Worm (Caenorhabditis elegans) whole organism, L1 larva: ENCODE data around the gene F26F12.4.

ENCODE experiments used
- C16A3.4 ChIP-seq: fragments of 150-350 bp; optimal IDR thresholded peaks from 2 replicates; lab custom pipeline; 2014; ENCODE audit warnings: missing biosample characterization, missing genetic modification characterization
- aha-1 ChIP-seq: fragments of 150-350 bp; optimal IDR thresholded peaks from 2 replicates; lab custom pipeline; 2014; ENCODE audit warnings: missing biosample characterization, missing genetic modification characterization
- ama-1 ChIP-seq: fragments of 150-350 bp; optimal IDR thresholded peaks from 2 replicates; lab custom pipeline; 2014
- blmp-1 ChIP-seq: fragments of 150-350 bp; optimal IDR thresholded peaks from 2 replicates; lab custom pipeline; 2014; ENCODE audit warnings: missing biosample characterization, missing genetic modification characterization
- ceh-8 ChIP-seq: fragments of 200-800 bp; sonication (Bioruptor generic); optimal IDR thresholded peaks from 2 replicates; lab custom pipeline; 2018; ENCODE audit warnings: mild to moderate bottlenecking, missing genetic modification characterization, moderate library complexity, missing compliant biosample characterization
- ceh-82 ChIP-seq, 3 experiments: fragments of 150-350 bp in 1 of 3; sonication (generic microtip) in 2 of 3; optimal IDR thresholded peaks; 2 replicates each; lab custom pipeline; 2014 to 2017; ENCODE audit warnings: missing biosample characterization in 3 of 3, missing genetic modification characterization in 3 of 3
- ceh-88 ChIP-seq: fragments of 200-800 bp; sonication (Bioruptor generic); IDR thresholded peaks from 2 replicates; pipeline ENCODE4 v1.3.6; 2022; ENCODE audit warnings: missing genetic modification characterization, missing compliant biosample characterization
- dsc-1 ChIP-seq: sonication (generic microtip); optimal IDR thresholded peaks from 2 replicates; lab custom pipeline; 2016; ENCODE audit warnings: mild to moderate bottlenecking, missing genetic modification characterization, missing compliant biosample characterization
- efl-1 ChIP-seq, 4 experiments: fragments of 150-350 bp; optimal IDR thresholded peaks in 3 of 4; peaks in 1 of 4; 1 replicate in 1 of 4; 2 replicates in 3 of 4; lab custom pipeline; 2014; ENCODE audit warnings: missing biosample characterization in 2 of 4, missing genetic modification characterization in 2 of 4, missing genetic modification reagents in 2 of 4
- elt-2 ChIP-seq: sonication (generic microtip); optimal IDR thresholded peaks from 2 replicates; lab custom pipeline; 2016; ENCODE audit warnings: missing genetic modification characterization, mild to moderate bottlenecking, inconsistent platforms, missing compliant biosample characterization, missing genetic modification reagents
- fkh-10 ChIP-seq: sonication (generic microtip); optimal IDR thresholded peaks from 2 replicates; lab custom pipeline; 2017; ENCODE audit warnings: missing biosample characterization, missing genetic modification reagents, missing genetic modification characterization
- fos-1 ChIP-seq: fragments of 150-350 bp; optimal IDR thresholded peaks from 2 replicates; lab custom pipeline; 2014; ENCODE audit warnings: missing biosample characterization, missing genetic modification characterization
- grh-1 ChIP-seq: fragments of 200-800 bp; sonication (Bioruptor generic); IDR thresholded peaks from 2 replicates; pipeline ENCODE4 v1.3.6; 2022; ENCODE audit warnings: missing genetic modification reagents, missing genetic modification characterization, missing compliant biosample characterization
- hlh-17 ChIP-seq: fragments of 200-800 bp; sonication (Bioruptor generic); optimal IDR thresholded peaks from 2 replicates; lab custom pipeline; 2018; ENCODE audit warnings: missing genetic modification characterization, mild to moderate bottlenecking, missing compliant biosample characterization, moderate library complexity, borderline replicate concordance
- isw-1 ChIP-seq: fragments of 200-800 bp; sonication (Bioruptor generic); IDR thresholded peaks from 2 replicates; pipeline ENCODE4 v1.3.6; 2022; ENCODE audit warnings: missing genetic modification characterization, missing compliant biosample characterization
- lin-13 ChIP-seq: fragments of 150-350 bp; optimal IDR thresholded peaks from 2 replicates; lab custom pipeline; 2014; ENCODE audit warnings: missing biosample characterization, missing genetic modification reagents, missing genetic modification characterization
- lin-14 ChIP-seq: fragments of 200-800 bp; sonication (Bioruptor generic); optimal IDR thresholded peaks from 2 replicates; lab custom pipeline; 2018; ENCODE audit warnings: mild to moderate bottlenecking, missing genetic modification characterization, moderate library complexity, missing compliant biosample characterization
- lin-39 ChIP-seq: fragments of 150-350 bp; optimal IDR thresholded peaks from 2 replicates; lab custom pipeline; 2014; ENCODE audit warnings: missing biosample characterization, missing genetic modification reagents, missing genetic modification characterization
- lir-3 ChIP-seq: sonication (generic microtip); optimal IDR thresholded peaks from 2 replicates; lab custom pipeline; 2016; ENCODE audit warnings: mild to moderate bottlenecking, missing genetic modification characterization, moderate library complexity, missing compliant biosample characterization; ENCODE audit not compliant: poor library complexity
- mab-9 ChIP-seq: fragments of 200-800 bp; sonication (Bioruptor generic); IDR thresholded peaks from 2 replicates; pipeline ENCODE4 v1.3.6; 2022; ENCODE audit warnings: missing genetic modification reagents, missing genetic modification characterization, missing compliant biosample characterization
- mep-1 ChIP-seq: fragments of 150-350 bp; optimal IDR thresholded peaks from 2 replicates; lab custom pipeline; 2014; ENCODE audit warnings: missing biosample characterization, missing genetic modification characterization
- nhr-12 ChIP-seq: sonication (generic microtip); optimal IDR thresholded peaks from 2 replicates; lab custom pipeline; 2017; ENCODE audit warnings: missing biosample characterization, missing genetic modification characterization
- nhr-19 ChIP-seq: fragments of 200-800 bp; sonication (Bioruptor generic); conservative IDR thresholded peaks from 2 replicates; pipeline ENCODE4 v1.3.6; 2022; ENCODE audit warnings: missing genetic modification characterization, missing compliant biosample characterization
- nhr-20 ChIP-seq: sonication (generic microtip); optimal IDR thresholded peaks from 2 replicates; lab custom pipeline; 2016; ENCODE audit warnings: mild to moderate bottlenecking, missing genetic modification characterization, missing compliant biosample characterization
- nhr-28 ChIP-seq: fragments of 150-350 bp; optimal IDR thresholded peaks from 2 replicates; lab custom pipeline; 2014; ENCODE audit warnings: missing biosample characterization, missing genetic modification characterization
- nhr-71 ChIP-seq: sonication (generic microtip); optimal IDR thresholded peaks from 2 replicates; lab custom pipeline; 2016; ENCODE audit warnings: mild to moderate bottlenecking, missing genetic modification characterization, moderate library complexity, missing compliant biosample characterization
- nhr-84 ChIP-seq: sonication (generic microtip); optimal IDR thresholded peaks from 2 replicates; lab custom pipeline; 2017; ENCODE audit warnings: missing biosample characterization, missing genetic modification characterization
- nhr-85 ChIP-seq: sonication (generic microtip); peaks from one replicate; lab custom pipeline; 2016; ENCODE audit warnings: missing genetic modification characterization, inconsistent platforms, missing compliant biosample characterization
- pax-3 ChIP-seq: fragments of 200-800 bp; sonication (Bioruptor generic); optimal IDR thresholded peaks from 2 replicates; lab custom pipeline; 2018; ENCODE audit warnings: mild to moderate bottlenecking, missing genetic modification characterization, moderate library complexity, missing compliant biosample characterization
- skn-1 ChIP-seq: fragments of 150-350 bp; optimal IDR thresholded peaks from 2 replicates; lab custom pipeline; 2014; ENCODE audit warnings: missing biosample characterization, missing genetic modification characterization
- snu-23 ChIP-seq: sonication (generic microtip); optimal IDR thresholded peaks from 2 replicates; lab custom pipeline; 2016; ENCODE audit warnings: missing genetic modification characterization, missing compliant biosample characterization
- sox-4 ChIP-seq: sonication (generic microtip); optimal IDR thresholded peaks from 2 replicates; lab custom pipeline; 2016; ENCODE audit warnings: missing genetic modification characterization, missing compliant biosample characterization
- sup-37 ChIP-seq: fragments of 200-800 bp; sonication (Bioruptor generic); optimal IDR thresholded peaks from 2 replicates; lab custom pipeline; 2018; ENCODE audit warnings: mild to moderate bottlenecking, missing genetic modification characterization, missing compliant biosample characterization
- unc-130 ChIP-seq: fragments of 150-350 bp; optimal IDR thresholded peaks from 2 replicates; lab custom pipeline; 2017; ENCODE audit warnings: missing biosample characterization, missing genetic modification characterization, inconsistent platforms
- unc-30 ChIP-seq: sonication (generic microtip); optimal IDR thresholded peaks from 2 replicates; lab custom pipeline; 2017; ENCODE audit warnings: missing biosample characterization, missing genetic modification characterization
- unc-62 ChIP-seq: fragments of 150-350 bp; optimal IDR thresholded peaks from 2 replicates; lab custom pipeline; 2014; ENCODE audit warnings: missing biosample characterization, missing genetic modification reagents, missing genetic modification characterization
- unc-86 ChIP-seq: sonication (generic microtip); optimal IDR thresholded peaks from 2 replicates; lab custom pipeline; 2016; ENCODE audit warnings: missing genetic modification characterization, missing compliant biosample characterization
- unc-98 ChIP-seq: fragments of 200-800 bp; sonication (Bioruptor generic); IDR thresholded peaks from 2 replicates; pipeline ENCODE4 v1.3.6; 2022; ENCODE audit warnings: missing genetic modification characterization, missing compliant biosample characterization
- vab-15 ChIP-seq: sonication (generic microtip); optimal IDR thresholded peaks from 2 replicates; lab custom pipeline; 2017; ENCODE audit warnings: missing genotype, mild to moderate bottlenecking, missing genetic modification characterization, missing compliant biosample characterization
- xbp-1 ChIP-seq: sonication (generic microtip); optimal IDR thresholded peaks from 2 replicates; lab custom pipeline; 2016; ENCODE audit warnings: missing genetic modification characterization, missing compliant biosample characterization
- zip-4 ChIP-seq: fragments of 200-800 bp; sonication (Bioruptor generic); optimal IDR thresholded peaks from 2 replicates; lab custom pipeline; 2018; ENCODE audit warnings: mild to moderate bottlenecking, missing genetic modification characterization, moderate library complexity, missing compliant biosample characterization
- ztf-11 ChIP-seq, 2 experiments: sonication (generic microtip); optimal IDR thresholded peaks; 2 replicates each; lab custom pipeline; 2016 to 2017; ENCODE audit warnings: missing genetic modification characterization in 2 of 2, missing biosample characterization in 1 of 2, missing compliant biosample characterization in 1 of 2

F26F12.4 gene

DNA sequence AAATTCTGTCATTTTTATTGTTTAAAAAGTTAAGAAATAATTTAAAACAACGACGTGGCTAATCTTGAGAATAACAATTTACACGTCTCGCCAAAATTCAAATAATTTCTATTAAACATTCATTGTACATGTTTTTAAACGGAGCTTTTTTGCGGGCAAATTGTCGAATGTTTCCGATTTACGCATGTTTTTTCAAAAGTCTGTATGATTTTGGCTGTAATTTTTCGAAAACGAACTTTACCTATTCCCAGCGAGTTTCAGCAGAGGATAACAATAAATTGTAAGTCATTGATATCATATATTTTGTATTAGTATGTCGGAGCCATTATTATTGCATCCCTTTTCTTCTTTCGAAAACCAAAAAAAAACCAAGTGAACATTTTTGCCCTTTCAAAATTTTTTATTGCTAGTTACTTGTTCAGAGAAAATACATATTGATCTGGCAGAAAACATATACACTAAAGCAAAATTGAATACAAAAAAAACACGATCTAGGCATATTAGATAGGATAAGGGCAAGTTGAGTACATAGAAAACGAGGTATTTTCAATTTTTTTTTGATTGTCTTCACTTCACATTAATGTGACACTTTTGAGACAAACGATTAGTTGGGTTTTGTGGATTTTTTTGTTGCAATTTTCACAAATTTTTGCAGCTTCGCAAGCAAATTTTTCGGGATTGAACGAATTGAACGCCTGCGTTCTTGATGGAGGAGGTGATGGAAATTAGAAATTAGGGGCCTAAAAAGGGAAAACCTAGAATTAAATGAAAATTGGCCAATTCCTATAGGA lies 30.4 kb downstream of the F26F12.4 start, which contains the start of gene F26F12.2 (continued):
- TF ChIP-seq zip-4 (GFP tag; lab: Kevin White, UChicago) (no peak), skn-1 (tag; lab: Kevin White, UChicago) (no peak), lin-13 (GFP tag; lab: Kevin White, UChicago) (no peak), nhr-28 (no peak), nhr-19 (GFP tag; lab: Robert Waterston, UW) (no peak), ceh-82 (tag; optimal IDR thresholded peaks at IDR 0.05; lab: Kevin White, UChicago) (no peak), sup-37 (peak; percentile 1), elt-2 (peak; percentile 9), unc-98 (GFP tag; lab: Robert Waterston, UW) (no peak), snu-23 (peak; percentile 17), fkh-10 (GFP tag; lab: Kevin White, UChicago) (no peak), isw-1 (GFP tag; lab: Robert Waterston, UW) (no peak), lir-3 (tag; lab: Kevin White, UChicago) (peak; percentile 24), mab-9 (no peak), nhr-84 (tag; lab: Kevin White, UChicago) (no peak), unc-62 (GFP tag; lab: Kevin White, UChicago) (no peak), xbp-1 (tag; lab: Kevin White, UChicago) (no peak), lin-39 (tag; lab: Kevin White, UChicago) (no peak), ama-1 (lab: Kevin White, UChicago) (peak; percentile 74), sox-4 (tag; lab: Kevin White, UChicago) (no peak), grh-1 (GFP tag; lab: Robert Waterston, UW) (no peak), dsc-1 (tag; lab: Kevin White, UChicago) (peak; percentile 3), nhr-71 (tag; lab: Kevin White, UChicago) (peak; percentile 27), mep-1 (tag; lab: Kevin White, UChicago) (no peak), unc-86 (no peak), unc-30 (tag; lab: Kevin White, UChicago) (no peak), unc-130 (tag; lab: Kevin White, UChicago) (no peak), lin-14 (GFP tag; lab: Kevin White, UChicago) (no peak), ceh-8 (GFP tag; lab: Kevin White, UChicago) (no peak), pax-3 (tag; lab: Kevin White, UChicago) (no peak), C16A3.4 (tag; lab: Kevin White, UChicago) (no peak), hlh-17 (GFP tag; lab: Kevin White, UChicago) (no peak), vab-15 (no peak), ceh-88 (GFP tag; lab: Robert Waterston, UW) (no peak), aha-1 (tag; lab: Kevin White, UChicago) (no peak)

DNA sequence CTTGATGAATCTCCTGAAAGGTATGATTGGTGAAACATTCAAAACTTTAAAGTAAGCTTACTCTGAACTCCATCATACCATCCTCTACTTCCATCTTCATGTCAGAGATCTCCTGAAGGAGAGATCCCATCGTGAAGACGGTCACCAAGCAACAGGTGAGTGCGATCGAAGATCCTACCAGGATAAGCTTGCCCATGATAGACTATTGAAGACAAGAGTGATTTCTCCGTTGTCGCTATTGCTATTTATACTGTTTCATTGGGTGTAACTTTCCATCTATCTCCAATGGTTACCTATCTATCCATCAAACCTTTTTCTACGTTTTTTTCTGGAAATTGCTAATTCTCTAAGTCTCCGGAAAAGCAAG lies 32.5 kb downstream of the F26F12.4 start, which contains the start of gene col-140:
Gene col-140, minus strand, starts transcription at position 219 of the 367 bp plus-strand sequence.
- TF ChIP-seq ztf-11 (tag; optimal IDR thresholded peaks at IDR 0.05; lab: Kevin White, UChicago) (no peak), vab-15 (no peak), blmp-1 (tag; lab: Kevin White, UChicago) (no peak), dsc-1 (tag; lab: Kevin White, UChicago) (no peak), fos-1 (no peak), nhr-20 (no peak), efl-1 (optimal IDR thresholded peaks at IDR 0.05; lab: Kevin White, UChicago) (no peak), efl-1 (GFP tag; optimal IDR thresholded peaks at IDR 0.05 in 1 of 2; lab: Kevin White, UChicago) (peak in 1 of 2 experiments; percentile 70), nhr-12 (tag; lab: Kevin White, UChicago) (no peak), nhr-85 (peak; percentile 33), lin-13 (GFP tag; lab: Kevin White, UChicago) (no peak)
- TF ChIP-seq, all 84 proteins: peak for 2
